Worm (Caenorhabditis elegans) whole organism, late embryonic: ENCODE data around the gene F52E1.14.
"Not testable (repeated sequence)": the region's sequence is repeated elsewhere in the genome, so short reads cannot be mapped to it uniquely, and the experiment has no call there.

Experiments
- C08G9.2 ChIP-seq: sonication (generic microtip); optimal IDR thresholded peaks from 2 replicates; lab custom pipeline; 2016; ENCODE audit warnings: mild to moderate bottlenecking, missing genetic modification characterization, moderate library complexity, missing compliant biosample characterization
- F13H6.1 ChIP-seq: sonication (generic microtip); optimal IDR thresholded peaks from 2 replicates; lab custom pipeline; 2016; ENCODE audit warnings: missing genetic modification characterization, missing compliant biosample characterization
- T23F11.4 ChIP-seq: fragments of 200-800 bp; sonication (Bioruptor generic); optimal IDR thresholded peaks from 2 replicates; lab custom pipeline; 2018; ENCODE audit warnings: mild to moderate bottlenecking, missing genetic modification characterization, missing compliant biosample characterization
- ama-1 ChIP-seq: fragments of 150-350 bp; optimal IDR thresholded peaks from 2 replicates; lab custom pipeline; 2014
- ceh-14 ChIP-seq: sonication (generic microtip); optimal IDR thresholded peaks from 2 replicates; lab custom pipeline; 2016; ENCODE audit warnings: missing genotype, missing genetic modification characterization, missing compliant biosample characterization
- ceh-18 ChIP-seq: sonication (generic microtip); optimal IDR thresholded peaks from 2 replicates; lab custom pipeline; 2016; ENCODE audit warnings: missing genetic modification characterization, missing compliant biosample characterization
- ceh-2 ChIP-seq: sonication (generic microtip); optimal IDR thresholded peaks from 2 replicates; lab custom pipeline; 2016; ENCODE audit warnings: missing genotype, missing genetic modification characterization, missing compliant biosample characterization
- ceh-34 ChIP-seq: sonication (generic microtip); optimal IDR thresholded peaks from 2 replicates; lab custom pipeline; 2016; ENCODE audit warnings: mild to moderate bottlenecking, missing genetic modification characterization, missing compliant biosample characterization
- ceh-48 ChIP-seq: sonication (generic microtip); optimal IDR thresholded peaks from 2 replicates; lab custom pipeline; 2016; ENCODE audit warnings: missing genetic modification characterization, inconsistent platforms, missing compliant biosample characterization
- che-1 ChIP-seq: sonication (generic microtip); optimal IDR thresholded peaks from 2 replicates; lab custom pipeline; 2016; ENCODE audit warnings: mild to moderate bottlenecking, missing genetic modification characterization, missing compliant biosample characterization
- elt-2 ChIP-seq: sonication (generic microtip); optimal IDR thresholded peaks from 2 replicates; lab custom pipeline; 2016; ENCODE audit warnings: missing genetic modification reagents, missing genetic modification characterization, missing compliant biosample characterization
- elt-4 ChIP-seq: sonication (generic microtip); optimal IDR thresholded peaks from 2 replicates; lab custom pipeline; 2016; ENCODE audit warnings: missing genetic modification characterization, missing compliant biosample characterization
- fax-1 ChIP-seq: sonication (generic microtip); optimal IDR thresholded peaks from 2 replicates; lab custom pipeline; 2016; ENCODE audit warnings: missing genotype, missing genetic modification characterization, missing compliant biosample characterization
- fkh-10 ChIP-seq: fragments of 150-350 bp; optimal IDR thresholded peaks from 2 replicates; lab custom pipeline; 2014; ENCODE audit warnings: missing biosample characterization, missing genetic modification reagents, missing genetic modification characterization
- gmeb-2 ChIP-seq: sonication (generic microtip); optimal IDR thresholded peaks from 2 replicates; lab custom pipeline; 2016; ENCODE audit warnings: missing genetic modification characterization, inconsistent platforms, missing compliant biosample characterization
- hlh-6 ChIP-seq: sonication (generic microtip); optimal IDR thresholded peaks from 2 replicates; lab custom pipeline; 2016; ENCODE audit warnings: missing genotype, missing genetic modification characterization, missing compliant biosample characterization
- hlh-8 ChIP-seq: sonication (generic microtip); optimal IDR thresholded peaks from 2 replicates; lab custom pipeline; 2016; ENCODE audit warnings: missing genotype, missing genetic modification characterization, missing compliant biosample characterization
- madf-2 ChIP-seq: sonication (generic microtip); optimal IDR thresholded peaks from 2 replicates; lab custom pipeline; 2017; ENCODE audit warnings: missing genetic modification characterization, missing compliant biosample characterization
- nhr-232 ChIP-seq: sonication (generic microtip); optimal IDR thresholded peaks from 2 replicates; lab custom pipeline; 2016; ENCODE audit warnings: missing genetic modification characterization, missing compliant biosample characterization
- npax-4 ChIP-seq: sonication (generic microtip); optimal IDR thresholded peaks from 2 replicates; lab custom pipeline; 2016; ENCODE audit warnings: missing genetic modification characterization, missing compliant biosample characterization
- pqm-1 ChIP-seq: sonication (generic microtip); optimal IDR thresholded peaks from 2 replicates; lab custom pipeline; 2016; ENCODE audit warnings: missing genetic modification characterization, missing compliant biosample characterization
- pros-1 ChIP-seq: fragments of 150-350 bp; optimal IDR thresholded peaks from 2 replicates; lab custom pipeline; 2014; ENCODE audit warnings: missing biosample characterization, missing genetic modification reagents, missing genetic modification characterization
- ref-2 ChIP-seq: sonication (generic microtip); optimal IDR thresholded peaks from 2 replicates; lab custom pipeline; 2016; ENCODE audit warnings: missing genetic modification characterization, missing compliant biosample characterization
- rnt-1 ChIP-seq: sonication (generic microtip); optimal IDR thresholded peaks from 2 replicates; lab custom pipeline; 2016; ENCODE audit warnings: missing genetic modification characterization, missing compliant biosample characterization
- syd-9 ChIP-seq: sonication (generic microtip); optimal IDR thresholded peaks from 2 replicates; lab custom pipeline; 2016; ENCODE audit warnings: mild to moderate bottlenecking, missing genetic modification characterization, moderate library complexity, missing compliant biosample characterization
- tbx-2 ChIP-seq: sonication (generic microtip); optimal IDR thresholded peaks from 2 replicates; lab custom pipeline; 2016; ENCODE audit warnings: missing genetic modification characterization, missing compliant biosample characterization
- tbx-7 ChIP-seq: sonication (generic microtip); optimal IDR thresholded peaks from 2 replicates; lab custom pipeline; 2016; ENCODE audit warnings: missing genotype, missing genetic modification characterization, missing compliant biosample characterization
- ttx-3 ChIP-seq: sonication (generic microtip); optimal IDR thresholded peaks from 2 replicates; lab custom pipeline; 2016; ENCODE audit warnings: missing genetic modification reagents, missing genetic modification characterization, missing compliant biosample characterization
- unc-3 ChIP-seq, 2 experiments: fragments of 200-800 bp in 1 of 2; sonication (Bioruptor generic) in 1 of 2; sonication (generic microtip) in 1 of 2; conservative IDR thresholded peaks in 1 of 2; optimal IDR thresholded peaks in 1 of 2; 2 replicates each; pipeline versions ENCODE4 v1.3.6 to Lab custom; 2016 to 2022; ENCODE audit warnings: missing compliant biosample characterization in 2 of 2, missing genetic modification characterization in 2 of 2, missing genetic modification reagents in 1 of 2
- unc-55 ChIP-seq: sonication (generic microtip); optimal IDR thresholded peaks from 2 replicates; lab custom pipeline; 2017; ENCODE audit warnings: missing biosample characterization, missing genetic modification reagents, missing genetic modification characterization
- unc-86 ChIP-seq: sonication (generic microtip); optimal IDR thresholded peaks from 2 replicates; lab custom pipeline; 2016; ENCODE audit warnings: missing genetic modification characterization, missing compliant biosample characterization
- zip-5 ChIP-seq: sonication (generic microtip); optimal IDR thresholded peaks from 2 replicates; lab custom pipeline; 2016; ENCODE audit warnings: missing genetic modification characterization, missing compliant biosample characterization
- ztf-16 ChIP-seq: sonication (generic microtip); optimal IDR thresholded peaks from 2 replicates; lab custom pipeline; 2017; ENCODE audit warnings: missing genetic modification characterization, missing compliant biosample characterization

The F52E1.14 gene

DNA sequence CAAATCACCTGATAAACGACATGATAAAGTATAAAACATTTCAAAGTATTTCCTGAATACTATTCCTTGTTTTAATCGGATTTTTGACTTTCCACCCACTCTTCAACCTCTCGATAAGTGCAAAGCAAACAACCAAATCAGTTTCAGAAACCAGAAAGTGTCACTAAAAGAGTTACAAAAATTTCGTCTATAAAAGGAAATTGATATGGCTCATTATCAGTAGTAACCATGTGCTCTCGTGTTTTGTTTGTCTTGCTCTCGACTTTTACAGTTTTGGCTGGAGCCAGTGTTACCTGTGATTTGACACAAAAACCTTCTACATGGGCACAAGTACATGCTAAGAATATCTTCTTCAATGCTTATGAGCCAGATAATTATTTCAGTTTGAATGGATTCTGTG is at the start of gene F52E1.14:
Gene F52E1.14, plus strand, starts transcription at position 207 of the 400 bp plus-strand sequence.
- TF ChIP-seq pqm-1 (tag; lab: Kevin White, UChicago) (no peak), elt-2 (tag; lab: Kevin White, UChicago) (peak; percentile 29), che-1 (tag; lab: Kevin White, UChicago) (no peak), unc-86 (tag; lab: Kevin White, UChicago) (no peak)

DNA sequence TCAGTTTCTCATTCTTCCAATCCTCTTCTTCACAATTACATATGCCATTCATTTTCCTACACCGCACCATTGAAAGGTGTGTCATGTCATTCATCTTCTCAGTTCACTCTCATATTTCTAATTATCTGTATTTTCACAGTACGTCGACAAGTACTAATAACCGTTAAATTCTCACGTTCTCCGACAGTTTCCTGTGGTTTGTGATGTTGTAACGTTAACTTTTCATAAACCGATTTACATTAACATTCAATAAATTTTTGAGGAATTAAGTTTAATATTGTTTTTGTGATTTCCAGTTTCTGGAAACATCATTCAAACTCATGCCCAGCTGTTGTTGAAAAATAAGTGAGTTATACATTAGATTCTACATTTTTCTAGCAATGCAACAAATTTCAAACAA is 49.4 kb upstream of the F52E1.14 start, which contains the start of gene tmd-2:
Gene tmd-2, plus strand, starts transcription at position 301 of the 400 bp plus-strand sequence.
- TF ChIP-seq npax-4 (tag; lab: Kevin White, UChicago) (no peak), F13H6.1 (tag; lab: Kevin White, UChicago) (no peak), C08G9.2 (tag; lab: Kevin White, UChicago) (no peak), tbx-7 (no peak), ceh-2 (tag; lab: Kevin White, UChicago) (no peak), madf-2 (tag; lab: Kevin White, UChicago) (no peak), fkh-10 (GFP tag; lab: Kevin White, UChicago) (no peak), tbx-2 (tag; lab: Kevin White, UChicago) (no peak), hlh-6 (tag; lab: Kevin White, UChicago) (no peak), rnt-1 (tag; lab: Kevin White, UChicago) (no peak), pros-1 (tag; lab: Kevin White, UChicago) (no peak), ref-2 (tag; lab: Kevin White, UChicago) (no peak), syd-9 (tag; lab: Kevin White, UChicago) (no peak), ttx-3 (tag; lab: Kevin White, UChicago) (no peak), elt-2 (tag; lab: Kevin White, UChicago) (no peak)

ce11 chrV:8335620-8336019 is 48.1 kb upstream of the F52E1.14 start:
- peak; percentile 66 for TF ChIP-seq unc-55 (GFP tag; lab: Kevin White, UChicago)
- TF ChIP-seq hlh-6 (tag; lab: Kevin White, UChicago): no peak

DNA sequence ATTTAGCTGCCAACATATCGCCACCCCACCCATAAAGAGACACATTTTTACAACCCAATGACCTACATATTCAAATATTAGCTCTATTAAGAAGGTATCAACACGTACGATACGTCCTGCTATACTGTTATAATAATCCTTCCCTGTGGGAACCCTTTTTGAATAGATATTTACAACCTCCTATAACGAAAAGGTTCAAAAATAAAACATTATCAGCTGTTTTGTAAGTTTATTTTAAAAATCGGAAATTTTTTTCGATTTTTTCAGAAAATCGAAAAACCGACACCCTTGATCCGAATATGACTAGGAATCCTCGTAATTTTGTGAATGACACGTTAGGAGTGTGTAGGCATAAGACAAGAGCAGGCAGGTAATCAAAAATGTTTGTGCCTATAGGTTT is 42.8 kb upstream of the F52E1.14 start, which contains the start of gene C08D8.7:
Gene C08D8.7, plus strand, starts transcription at position 301 of the 400 bp plus-strand sequence.
- TF ChIP-seq elt-4 (tag; lab: Kevin White, UChicago); tbx-7; gmeb-2 (tag; lab: Kevin White, UChicago): not testable (repeated sequence)

DNA sequence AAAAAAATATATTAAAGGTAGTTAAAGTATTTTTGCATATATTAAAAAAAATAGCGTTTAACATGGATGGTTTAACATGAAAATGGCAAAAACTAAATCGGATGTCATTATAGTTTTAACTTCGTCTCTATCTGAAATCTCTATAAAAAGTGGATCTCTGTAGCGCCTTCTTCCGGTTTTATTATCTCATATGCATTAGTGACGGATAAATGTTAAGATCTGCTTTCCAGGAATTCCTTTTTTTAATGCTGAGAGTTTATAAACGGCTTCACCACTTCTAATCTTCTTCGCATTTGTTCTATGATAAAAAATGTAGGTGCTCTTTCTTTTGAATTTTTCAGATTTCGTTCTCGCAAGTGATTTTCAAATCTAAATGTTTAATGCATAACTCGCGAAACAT is 41.3 kb upstream of the F52E1.14 start:
- TF ChIP-seq F13H6.1 (tag; lab: Kevin White, UChicago) (no peak), hlh-8 (tag; lab: Kevin White, UChicago) (no peak), ama-1 (no peak), elt-4 (tag; lab: Kevin White, UChicago) (no peak), che-1 (tag; lab: Kevin White, UChicago) (no peak), unc-3 (GFP tag; conservative IDR thresholded peaks at IDR 0.05; lab: Robert Waterston, UW) (no peak), unc-3 (tag; optimal IDR thresholded peaks at IDR 0.05; lab: Kevin White, UChicago) (no peak), ztf-16 (tag; lab: Kevin White, UChicago) (no peak), fax-1 (tag; lab: Kevin White, UChicago) (no peak), zip-5 (tag; lab: Kevin White, UChicago) (no peak), tbx-2 (tag; lab: Kevin White, UChicago) (no peak), rnt-1 (tag; lab: Kevin White, UChicago) (no peak), ceh-14 (tag; lab: Kevin White, UChicago) (no peak), ceh-48 (tag; lab: Kevin White, UChicago) (no peak), T23F11.4 (no peak), nhr-232 (no peak), ceh-18 (tag; lab: Kevin White, UChicago) (no peak), ceh-34 (no peak)
